Fruit fly (Drosophila melanogaster) whole organism, prepupa: Measurements from ENCODE around the gene CG43075.

Source experiments
- CG11902 ChIP-seq: fragments of 200-800 bp; sonication (Bioruptor generic); optimal IDR thresholded peaks from 3 replicates; lab custom pipeline; 2016; ENCODE audit warnings: missing biosample characterization, missing genetic modification characterization
- CG6854 ChIP-seq: fragments of 200-800 bp; sonication (Bioruptor generic); optimal IDR thresholded peaks from 2 replicates; lab custom pipeline; 2017; ENCODE audit warnings: missing biosample characterization, mild to moderate bottlenecking, missing genetic modification characterization
- Ets21C ChIP-seq: fragments of 200-800 bp; sonication (Bioruptor generic); optimal IDR thresholded peaks from 3 replicates; lab custom pipeline; 2016; ENCODE audit warnings: missing biosample characterization, missing genetic modification characterization
- Hr38 ChIP-seq: sonication (Bioruptor generic); optimal IDR thresholded peaks from 2 replicates; lab custom pipeline; 2016; ENCODE audit warnings: missing biosample characterization, missing genetic modification characterization
- Hr4 ChIP-seq: fragments of 200-800 bp; sonication (Bioruptor generic); optimal IDR thresholded peaks from 3 replicates; lab custom pipeline; 2016; ENCODE audit warnings: missing biosample characterization, missing genetic modification characterization
- OdsH ChIP-seq: fragments of 200-800 bp; sonication (Bioruptor generic); optimal IDR thresholded peaks from 3 replicates; lab custom pipeline; 2016; ENCODE audit warnings: missing biosample characterization, missing genetic modification characterization
- Sox15 ChIP-seq: fragments of 200-800 bp; sonication (Bioruptor generic); optimal IDR thresholded peaks from 3 replicates; lab custom pipeline; 2016; ENCODE audit warnings: missing biosample characterization, missing genetic modification characterization
- cyc ChIP-seq: fragments of 200-800 bp; sonication (Bioruptor generic); optimal IDR thresholded peaks from 3 replicates; lab custom pipeline; 2016; ENCODE audit warnings: missing biosample characterization, missing genetic modification characterization
- fd59A ChIP-seq: fragments of 200-800 bp; sonication (Bioruptor generic); optimal IDR thresholded peaks from 2 replicates; lab custom pipeline; 2017; ENCODE audit warnings: missing biosample characterization, mild to moderate bottlenecking, missing genetic modification characterization, missing genetic modification reagents

- TF ChIP-seq Ets21C (no peak), fd59A (GFP tag; lab: Kevin White, UChicago) (no peak), Hr4 (GFP tag; lab: Kevin White, UChicago) (no peak), cyc (no peak), CG6854 (GFP tag; lab: Kevin White, UChicago) (no peak), OdsH (GFP tag; lab: Kevin White, UChicago) (no peak), CG11902 (GFP tag; lab: Kevin White, UChicago) (no peak), Sox15 (GFP tag; lab: Kevin White, UChicago) (no peak), Hr38 (GFP tag; lab: Kevin White, UChicago) (no peak)
These were observed 17.3 kb downstream of the CG43075 start for dm6 chrX:15203634-15204033.
